Worm (Caenorhabditis elegans): ENCODE measurements around the gene Y7A5A.20.

ce11 chrX:15849397-15849935 is 21.3 kb downstream of the Y7A5A.20 start, which contains the start of gene acl-1:
- no peak for TF ChIP-seq dmd-4 (tag; optimal IDR thresholded peaks at IDR 0.05)
- no peak for TF ChIP-seq unc-39 (tag; optimal IDR thresholded peaks at IDR 0.05)
- peak; percentile 9 for TF ChIP-seq fos-1 (tag; optimal IDR thresholded peaks at IDR 0.05)
- TF ChIP-seq nhr-25 (tag; optimal IDR thresholded peaks at IDR 0.05): no peak
- TF ChIP-seq nhr-237 (tag; optimal IDR thresholded peaks at IDR 0.05): no peak
- TF ChIP-seq mdl-1 (tag; optimal IDR thresholded peaks at IDR 0.05): peak in 1 of 2 experiments; percentile 21

All from whole organism, L2 larva.